Worm (Caenorhabditis elegans) whole organism, L1 larva: ENCODE data around the gene imph-1.
A peak's percentile ranks its signal among the peaks of the same experiment; 100 is the strongest.

Experiments
- C16A3.4 ChIP-seq: fragments of 150-350 bp; optimal IDR thresholded peaks from 2 replicates; lab custom pipeline; 2014; ENCODE audit warnings: missing biosample characterization, missing genetic modification characterization
- F16B12.6 ChIP-seq: fragments of 150-350 bp; optimal IDR thresholded peaks from 2 replicates; lab custom pipeline; 2014; ENCODE audit warnings: missing biosample characterization, missing genetic modification characterization
- alr-1 ChIP-seq: fragments of 200-800 bp; sonication (Bioruptor generic); optimal IDR thresholded peaks from 2 replicates; lab custom pipeline; 2018; ENCODE audit warnings: borderline replicate concordance, mild to moderate bottlenecking, missing genetic modification characterization, missing compliant biosample characterization
- ama-1 ChIP-seq: fragments of 150-350 bp; optimal IDR thresholded peaks from 2 replicates; lab custom pipeline; 2014
- blmp-1 ChIP-seq: fragments of 150-350 bp; optimal IDR thresholded peaks from 2 replicates; lab custom pipeline; 2014; ENCODE audit warnings: missing biosample characterization, missing genetic modification characterization
- ceh-82 ChIP-seq, 3 experiments: fragments of 150-350 bp in 1 of 3; sonication (generic microtip) in 2 of 3; optimal IDR thresholded peaks; 2 replicates each; lab custom pipeline; 2014 to 2017; ENCODE audit warnings: missing biosample characterization in 3 of 3, missing genetic modification characterization in 3 of 3
- dpl-1 ChIP-seq, 3 experiments: fragments of 150-350 bp in 2 of 3; sonication (generic microtip) in 1 of 3; optimal IDR thresholded peaks; 2 replicates each; lab custom pipeline; 2014 to 2017; ENCODE audit warnings: missing biosample characterization in 3 of 3, missing genetic modification characterization in 3 of 3, missing genetic modification reagents in 3 of 3
- dsc-1 ChIP-seq: sonication (generic microtip); optimal IDR thresholded peaks from 2 replicates; lab custom pipeline; 2016; ENCODE audit warnings: mild to moderate bottlenecking, missing genetic modification characterization, missing compliant biosample characterization
- efl-1 ChIP-seq, 4 experiments: fragments of 150-350 bp; optimal IDR thresholded peaks in 3 of 4; peaks in 1 of 4; 1 replicate in 1 of 4; 2 replicates in 3 of 4; lab custom pipeline; 2014; ENCODE audit warnings: missing biosample characterization in 2 of 4, missing genetic modification characterization in 2 of 4, missing genetic modification reagents in 2 of 4
- efl-3 ChIP-seq: fragments of 200-800 bp; sonication (Bioruptor generic); optimal IDR thresholded peaks from 2 replicates; lab custom pipeline; 2018; ENCODE audit warnings: mild to moderate bottlenecking, missing genetic modification characterization, missing compliant biosample characterization
- egl-27 ChIP-seq, 2 experiments: fragments of 150-350 bp in 1 of 2; sonication (generic microtip); optimal IDR thresholded peaks; 3 replicates each; lab custom pipeline; 2017 to 2018; ENCODE audit warnings: missing biosample characterization in 2 of 2, missing genetic modification characterization in 2 of 2, missing genetic modification reagents in 2 of 2
- elt-2 ChIP-seq: sonication (generic microtip); optimal IDR thresholded peaks from 2 replicates; lab custom pipeline; 2016; ENCODE audit warnings: missing genetic modification characterization, mild to moderate bottlenecking, inconsistent platforms, missing compliant biosample characterization, missing genetic modification reagents
- elt-3 ChIP-seq, 6 experiments: fragments of 150-350 bp in 1 of 6; sonication (generic microtip); optimal IDR thresholded peaks; 2 replicates each; lab custom pipeline; 2017 to 2018; ENCODE audit warnings: missing biosample characterization in 6 of 6, missing genetic modification characterization in 6 of 6, inconsistent platforms in 1 of 6
- fkh-10 ChIP-seq: sonication (generic microtip); optimal IDR thresholded peaks from 2 replicates; lab custom pipeline; 2017; ENCODE audit warnings: missing biosample characterization, missing genetic modification reagents, missing genetic modification characterization
- fkh-4 ChIP-seq: sonication (generic microtip); optimal IDR thresholded peaks from 2 replicates; lab custom pipeline; 2016; ENCODE audit warnings: missing compliant biosample characterization, missing genetic modification characterization, borderline replicate concordance
- hlh-17 ChIP-seq: fragments of 200-800 bp; sonication (Bioruptor generic); optimal IDR thresholded peaks from 2 replicates; lab custom pipeline; 2018; ENCODE audit warnings: missing genetic modification characterization, mild to moderate bottlenecking, missing compliant biosample characterization, moderate library complexity, borderline replicate concordance
- hpl-2 ChIP-seq: fragments of 150-350 bp; optimal IDR thresholded peaks from 2 replicates; lab custom pipeline; 2014; ENCODE audit warnings: missing biosample characterization, missing genetic modification reagents, missing genetic modification characterization
- lin-14 ChIP-seq: fragments of 200-800 bp; sonication (Bioruptor generic); optimal IDR thresholded peaks from 2 replicates; lab custom pipeline; 2018; ENCODE audit warnings: mild to moderate bottlenecking, missing genetic modification characterization, moderate library complexity, missing compliant biosample characterization
- lin-15B ChIP-seq: fragments of 150-350 bp; sonication (generic microtip); optimal IDR thresholded peaks from 3 replicates; lab custom pipeline; 2014; ENCODE audit warnings: missing biosample characterization, missing genetic modification characterization
- lin-35 ChIP-seq, 2 experiments: fragments of 150-350 bp; optimal IDR thresholded peaks; 2 replicates each; lab custom pipeline; 2014; ENCODE audit warnings: missing biosample characterization in 2 of 2, missing genetic modification characterization in 2 of 2, missing genetic modification reagents in 2 of 2
- lsy-2 ChIP-seq, 2 experiments: fragments of 150-350 bp; optimal IDR thresholded peaks; 2 replicates each; lab custom pipeline; 2014; ENCODE audit warnings: missing biosample characterization in 2 of 2, missing genetic modification characterization in 2 of 2
- mdl-1 ChIP-seq, 2 experiments: fragments of 150-350 bp; optimal IDR thresholded peaks; 2 replicates each; lab custom pipeline; 2014 to 2017; ENCODE audit warnings: missing biosample characterization in 2 of 2, missing genetic modification characterization in 2 of 2, inconsistent platforms in 1 of 2
- mef-2 ChIP-seq: fragments of 150-350 bp; optimal IDR thresholded peaks from 2 replicates; lab custom pipeline; 2014; ENCODE audit warnings: missing biosample characterization, missing genetic modification characterization
- nhr-12 ChIP-seq: sonication (generic microtip); optimal IDR thresholded peaks from 2 replicates; lab custom pipeline; 2017; ENCODE audit warnings: missing biosample characterization, missing genetic modification characterization
- nhr-20 ChIP-seq: sonication (generic microtip); optimal IDR thresholded peaks from 2 replicates; lab custom pipeline; 2016; ENCODE audit warnings: mild to moderate bottlenecking, missing genetic modification characterization, missing compliant biosample characterization
- nhr-237 ChIP-seq: fragments of 150-350 bp; optimal IDR thresholded peaks from 2 replicates; lab custom pipeline; 2014; ENCODE audit warnings: missing biosample characterization, missing genetic modification characterization
- nhr-28 ChIP-seq: fragments of 150-350 bp; optimal IDR thresholded peaks from 2 replicates; lab custom pipeline; 2014; ENCODE audit warnings: missing biosample characterization, missing genetic modification characterization
- nhr-47 ChIP-seq: sonication (generic microtip); optimal IDR thresholded peaks from 2 replicates; lab custom pipeline; 2016; ENCODE audit warnings: mild to moderate bottlenecking, missing genetic modification characterization, moderate library complexity, missing compliant biosample characterization
- nhr-84 ChIP-seq: sonication (generic microtip); optimal IDR thresholded peaks from 2 replicates; lab custom pipeline; 2017; ENCODE audit warnings: missing biosample characterization, missing genetic modification characterization
- nhr-85 ChIP-seq: sonication (generic microtip); peaks from one replicate; lab custom pipeline; 2016; ENCODE audit warnings: missing genetic modification characterization, inconsistent platforms, missing compliant biosample characterization
- nhr-90 ChIP-seq: sonication (generic microtip); optimal IDR thresholded peaks from 2 replicates; lab custom pipeline; 2016; ENCODE audit warnings: mild to moderate bottlenecking, missing genetic modification characterization, missing compliant biosample characterization; ENCODE audit not compliant: poor library complexity
- pag-3 ChIP-seq: sonication (generic microtip); optimal IDR thresholded peaks from 2 replicates; lab custom pipeline; 2017; ENCODE audit warnings: missing genetic modification characterization, mild to moderate bottlenecking, missing compliant biosample characterization, antibody characterized with exemption, borderline replicate concordance; ENCODE audit not compliant: insufficient read depth
- pax-3 ChIP-seq: fragments of 200-800 bp; sonication (Bioruptor generic); optimal IDR thresholded peaks from 2 replicates; lab custom pipeline; 2018; ENCODE audit warnings: mild to moderate bottlenecking, missing genetic modification characterization, moderate library complexity, missing compliant biosample characterization
- skn-1 ChIP-seq: fragments of 150-350 bp; optimal IDR thresholded peaks from 2 replicates; lab custom pipeline; 2014; ENCODE audit warnings: missing biosample characterization, missing genetic modification characterization
- snu-23 ChIP-seq: sonication (generic microtip); optimal IDR thresholded peaks from 2 replicates; lab custom pipeline; 2016; ENCODE audit warnings: missing genetic modification characterization, missing compliant biosample characterization
- sox-4 ChIP-seq: sonication (generic microtip); optimal IDR thresholded peaks from 2 replicates; lab custom pipeline; 2016; ENCODE audit warnings: missing genetic modification characterization, missing compliant biosample characterization
- sptf-1 ChIP-seq: fragments of 150-350 bp; optimal IDR thresholded peaks from 2 replicates; lab custom pipeline; 2014; ENCODE audit warnings: missing biosample characterization, missing genetic modification characterization
- swsn-7 ChIP-seq: sonication (generic microtip); optimal IDR thresholded peaks from 2 replicates; lab custom pipeline; 2016; ENCODE audit warnings: missing genetic modification characterization, missing compliant biosample characterization
- tlp-1 ChIP-seq: fragments of 150-350 bp; optimal IDR thresholded peaks from 2 replicates; lab custom pipeline; 2014; ENCODE audit warnings: missing biosample characterization, missing genetic modification characterization
- unc-130 ChIP-seq: fragments of 150-350 bp; optimal IDR thresholded peaks from 2 replicates; lab custom pipeline; 2017; ENCODE audit warnings: missing biosample characterization, missing genetic modification characterization, inconsistent platforms
- unc-30 ChIP-seq: sonication (generic microtip); optimal IDR thresholded peaks from 2 replicates; lab custom pipeline; 2017; ENCODE audit warnings: missing biosample characterization, missing genetic modification characterization
- vab-15 ChIP-seq: sonication (generic microtip); optimal IDR thresholded peaks from 2 replicates; lab custom pipeline; 2017; ENCODE audit warnings: missing genotype, mild to moderate bottlenecking, missing genetic modification characterization, missing compliant biosample characterization
- ztf-4 ChIP-seq: fragments of 150-350 bp; optimal IDR thresholded peaks from 2 replicates; lab custom pipeline; 2014; ENCODE audit warnings: missing biosample characterization, missing genetic modification characterization

imph-1 gene

DNA sequence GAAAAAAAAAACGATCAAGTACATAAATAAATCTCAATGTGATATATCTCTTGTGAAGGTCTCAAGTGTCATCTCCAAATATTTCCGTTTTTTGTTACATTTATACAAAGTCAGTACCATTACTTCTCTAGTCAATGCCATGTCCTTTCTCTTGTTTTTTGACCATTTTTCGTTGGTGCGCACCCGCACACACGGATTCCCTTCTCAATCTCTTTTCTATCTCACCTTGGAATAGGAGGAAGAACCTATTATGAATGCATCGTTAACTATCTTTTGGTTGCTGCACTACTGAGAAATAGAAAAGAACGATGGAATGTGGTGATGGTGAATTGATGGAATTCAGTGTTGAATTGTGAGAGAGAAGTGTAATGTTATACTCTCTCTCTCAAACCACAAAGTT is 35.6 kb upstream of the imph-1 start:
- TF ChIP-seq blmp-1 (tag; lab: Kevin White, UChicago), result peak; percentile 55
- peak; percentile 59 for TF ChIP-seq lin-14 (GFP tag; lab: Kevin White, UChicago)
- no peak for TF ChIP-seq fkh-10
- peak; percentile 25 for TF ChIP-seq snu-23 (GFP tag; lab: Kevin White, UChicago)
- no peak for TF ChIP-seq efl-1 (optimal IDR thresholded peaks at IDR 0.05; lab: Kevin White, UChicago)
- peak in 1 of 2 experiments; percentile 30 for TF ChIP-seq efl-1 (GFP tag; optimal IDR thresholded peaks at IDR 0.05 in 1 of 2; lab: Kevin White, UChicago)
- peak; percentile 77 for TF ChIP-seq nhr-85 (tag; lab: Kevin White, UChicago)
- no peak for TF ChIP-seq lin-15B (tag; lab: Kevin White, UChicago)

DNA sequence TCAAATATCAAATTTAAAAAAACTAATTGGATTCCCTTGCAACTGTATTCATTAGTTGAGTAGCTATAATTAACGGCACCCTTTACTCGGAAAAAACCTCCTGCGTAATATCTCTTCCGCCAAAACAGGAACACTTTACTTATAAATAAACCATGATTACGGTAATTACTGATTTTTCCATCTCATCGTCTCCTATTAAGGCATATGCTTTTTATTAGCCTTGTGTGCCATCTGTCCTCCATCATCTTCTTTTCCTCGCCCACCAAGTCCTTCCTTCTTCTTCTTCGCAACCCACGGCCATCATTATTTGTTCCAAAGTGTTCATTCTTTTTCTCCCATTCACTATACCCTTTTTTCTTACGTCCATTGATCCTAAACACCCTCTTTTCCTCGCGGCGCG is 34.0 kb upstream of the imph-1 start:
- no peak for TF ChIP-seq swsn-7 (tag; lab: Kevin White, UChicago)
- TF ChIP-seq hlh-17 (GFP tag; lab: Kevin White, UChicago), result no peak
- peak; percentile 75 for TF ChIP-seq fkh-4 (tag; lab: Kevin White, UChicago)
- no peak for TF ChIP-seq unc-30
- TF ChIP-seq unc-130, result no peak
- no peak for TF ChIP-seq fkh-10
- TF ChIP-seq ztf-4 (tag; lab: Kevin White, UChicago), result no peak
- no peak for TF ChIP-seq skn-1 (tag; lab: Kevin White, UChicago)
- no peak for TF ChIP-seq tlp-1 (tag; lab: Kevin White, UChicago)
- no peak for TF ChIP-seq nhr-90 (tag; lab: Kevin White, UChicago)
- peak; percentile 95 for TF ChIP-seq dsc-1 (tag; lab: Kevin White, UChicago)
- no peak for TF ChIP-seq nhr-85 (tag; lab: Kevin White, UChicago)
- TF ChIP-seq nhr-12 (tag; lab: Kevin White, UChicago), result no peak
- TF ChIP-seq egl-27 (tag; optimal IDR thresholded peaks at IDR 0.05; lab: Kevin White, UChicago), result no peak
- TF ChIP-seq sptf-1 (tag; lab: Kevin White, UChicago), result no peak

DNA sequence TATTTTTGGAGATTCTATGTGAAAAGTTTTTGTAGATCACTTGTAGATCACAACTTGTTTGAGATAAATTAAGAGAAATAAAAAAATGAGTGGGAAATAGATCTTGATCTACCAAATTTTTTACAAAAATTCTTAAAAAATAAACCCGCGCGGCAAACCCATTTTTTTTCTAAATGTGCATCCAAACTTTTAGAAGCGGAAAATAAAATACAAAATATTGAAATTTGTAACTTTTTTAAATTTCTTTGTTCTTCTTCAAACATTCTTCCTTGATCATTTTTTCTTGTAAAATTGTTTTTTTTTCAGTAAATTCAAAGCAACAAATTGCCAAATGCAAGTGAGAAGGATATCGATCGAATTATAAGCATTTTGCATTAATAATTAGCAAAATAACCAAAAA is 33.4 kb upstream of the imph-1 start, which contains the start of gene cdh-4:
Gene cdh-4 (plus strand): TSS at position 301 of the 400 bp plus-strand sequence.
- TF ChIP-seq nhr-20 (tag; lab: Kevin White, UChicago) (no peak), efl-1 (optimal IDR thresholded peaks at IDR 0.05; lab: Kevin White, UChicago) (no peak), efl-1 (GFP tag; optimal IDR thresholded peaks at IDR 0.05 in 1 of 2; lab: Kevin White, UChicago) (no peak), fkh-4 (tag; lab: Kevin White, UChicago) (no peak), nhr-90 (tag; lab: Kevin White, UChicago) (no peak), efl-3 (GFP tag; lab: Kevin White, UChicago) (no peak), nhr-28 (tag; lab: Kevin White, UChicago) (no peak), pag-3 (tag; lab: Kevin White, UChicago) (no peak), nhr-47 (tag; lab: Kevin White, UChicago) (no peak), egl-27 (tag; optimal IDR thresholded peaks at IDR 0.05; lab: Kevin White, UChicago) (no peak), mdl-1 (tag; optimal IDR thresholded peaks at IDR 0.05; lab: Kevin White, UChicago) (no peak), ama-1 (lab: Kevin White, UChicago) (no peak), vab-15 (tag; lab: Kevin White, UChicago) (no peak), nhr-12 (tag; lab: Kevin White, UChicago) (no peak)

DNA sequence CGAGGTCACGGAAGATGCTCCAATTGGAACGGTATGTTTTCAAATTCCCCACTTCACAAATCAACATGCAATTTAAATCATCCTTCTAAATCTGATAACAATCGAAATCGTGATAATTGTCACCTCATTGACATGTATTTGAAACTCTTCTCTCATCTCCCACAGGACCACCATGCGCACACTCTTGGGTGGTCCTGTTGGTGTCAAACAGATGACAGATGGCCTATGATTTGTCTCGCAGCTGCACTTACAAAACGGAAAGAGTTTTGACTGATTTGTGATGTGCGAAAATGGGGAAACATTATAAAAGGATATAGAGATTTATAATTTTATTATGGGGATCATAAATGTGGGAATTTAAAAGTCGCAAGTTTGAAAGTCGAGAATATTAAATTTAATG is 30.0 kb upstream of the imph-1 start:
- peak; percentile 27 for TF ChIP-seq lin-14 (GFP tag; lab: Kevin White, UChicago)
- TF ChIP-seq mef-2 (tag; lab: Kevin White, UChicago), result no peak

DNA sequence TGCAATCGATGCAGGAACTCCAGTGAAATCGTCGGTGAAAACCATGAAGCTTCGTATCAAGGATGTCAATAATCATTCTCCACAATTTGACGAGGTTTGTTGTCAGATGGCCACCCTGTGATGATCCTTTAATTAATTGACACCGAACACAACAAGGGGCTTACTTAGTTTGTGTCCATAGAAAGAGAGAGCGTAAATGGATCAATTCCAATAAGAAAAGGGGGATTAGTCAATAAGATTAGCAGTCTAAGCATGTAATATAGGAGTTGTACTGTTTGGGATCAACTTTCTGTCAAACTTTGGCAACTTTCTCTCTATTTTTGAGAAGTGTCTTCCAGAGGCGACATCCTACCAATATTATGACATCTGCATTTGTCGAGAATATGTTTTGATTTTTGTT is 29.3 kb upstream of the imph-1 start:
- TF ChIP-seq F16B12.6 (tag; lab: Kevin White, UChicago) (no peak), hpl-2 (GFP tag; lab: Kevin White, UChicago) (no peak), sox-4 (no peak), nhr-84 (tag; lab: Kevin White, UChicago) (no peak), pag-3 (tag; lab: Kevin White, UChicago) (no peak), tlp-1 (tag; lab: Kevin White, UChicago) (no peak), dpl-1 (GFP tag; optimal IDR thresholded peaks at IDR 0.05; lab: Kevin White, UChicago) (no peak), C16A3.4 (tag; lab: Kevin White, UChicago) (no peak), alr-1 (tag; lab: Kevin White, UChicago) (no peak), elt-2 (no peak), ceh-82 (tag; optimal IDR thresholded peaks at IDR 0.05; lab: Kevin White, UChicago) (no peak), elt-3 (tag; optimal IDR thresholded peaks at IDR 0.05; lab: Kevin White, UChicago) (no peak), nhr-85 (tag; lab: Kevin White, UChicago) (no peak), lsy-2 (tag; optimal IDR thresholded peaks at IDR 0.05; lab: Kevin White, UChicago) (no peak), unc-130 (no peak), nhr-237 (tag; lab: Kevin White, UChicago) (no peak), pax-3 (tag; lab: Kevin White, UChicago) (no peak), lin-35 (GFP tag; optimal IDR thresholded peaks at IDR 0.05; lab: Kevin White, UChicago) (no peak)
